Worm (Caenorhabditis elegans) whole organism, late embryonic: ENCODE measurements around the gene C29F9.6.

Experiments used
- C08G9.2 ChIP-seq: sonication (generic microtip); optimal IDR thresholded peaks from 2 replicates; lab custom pipeline; 2016; ENCODE audit warnings: mild to moderate bottlenecking, missing genetic modification characterization, moderate library complexity, missing compliant biosample characterization
- C38D4.7 ChIP-seq: fragments of 200-800 bp; sonication (Bioruptor generic); optimal IDR thresholded peaks from 2 replicates; lab custom pipeline; 2018; ENCODE audit warnings: mild to moderate bottlenecking, missing genetic modification characterization, moderate library complexity, missing compliant biosample characterization
- F13H6.1 ChIP-seq: sonication (generic microtip); optimal IDR thresholded peaks from 2 replicates; lab custom pipeline; 2016; ENCODE audit warnings: missing genetic modification characterization, missing compliant biosample characterization
- T23F11.4 ChIP-seq: fragments of 200-800 bp; sonication (Bioruptor generic); optimal IDR thresholded peaks from 2 replicates; lab custom pipeline; 2018; ENCODE audit warnings: mild to moderate bottlenecking, missing genetic modification characterization, missing compliant biosample characterization
- Y22D7AL.16 ChIP-seq: sonication (generic microtip); optimal IDR thresholded peaks from 2 replicates; lab custom pipeline; 2016; ENCODE audit warnings: missing genetic modification characterization, missing compliant biosample characterization
- ahr-1 ChIP-seq: sonication (generic microtip); optimal IDR thresholded peaks from 2 replicates; lab custom pipeline; 2016; ENCODE audit warnings: missing genetic modification characterization, missing compliant biosample characterization
- ama-1 ChIP-seq: fragments of 150-350 bp; optimal IDR thresholded peaks from 2 replicates; lab custom pipeline; 2014
- ceh-14 ChIP-seq: sonication (generic microtip); optimal IDR thresholded peaks from 2 replicates; lab custom pipeline; 2016; ENCODE audit warnings: missing genotype, missing genetic modification characterization, missing compliant biosample characterization
- ceh-18 ChIP-seq: sonication (generic microtip); optimal IDR thresholded peaks from 2 replicates; lab custom pipeline; 2016; ENCODE audit warnings: missing genetic modification characterization, missing compliant biosample characterization
- ceh-24 ChIP-seq: sonication (generic microtip); optimal IDR thresholded peaks from 2 replicates; lab custom pipeline; 2016; ENCODE audit warnings: mild to moderate bottlenecking, missing genetic modification characterization, missing compliant biosample characterization
- ceh-30 ChIP-seq: fragments of 150-350 bp; optimal IDR thresholded peaks from 2 replicates; lab custom pipeline; 2014; ENCODE audit warnings: missing biosample characterization, missing genetic modification characterization
- ceh-31 ChIP-seq: sonication (generic microtip); optimal IDR thresholded peaks from 2 replicates; lab custom pipeline; 2016; ENCODE audit warnings: missing genetic modification characterization, missing compliant biosample characterization
- ceh-48 ChIP-seq: sonication (generic microtip); optimal IDR thresholded peaks from 2 replicates; lab custom pipeline; 2016; ENCODE audit warnings: missing genetic modification characterization, inconsistent platforms, missing compliant biosample characterization
- ceh-6 ChIP-seq: fragments of 200-800 bp; sonication (Bioruptor generic); optimal IDR thresholded peaks from 2 replicates; lab custom pipeline; 2018; ENCODE audit warnings: mild to moderate bottlenecking, missing genetic modification characterization, missing compliant biosample characterization
- ceh-9 ChIP-seq: sonication (generic microtip); optimal IDR thresholded peaks from 2 replicates; lab custom pipeline; 2016; ENCODE audit warnings: mild to moderate bottlenecking, missing genetic modification characterization, inconsistent platforms, missing compliant biosample characterization
- che-1 ChIP-seq: sonication (generic microtip); optimal IDR thresholded peaks from 2 replicates; lab custom pipeline; 2016; ENCODE audit warnings: mild to moderate bottlenecking, missing genetic modification characterization, missing compliant biosample characterization
- dmd-4 ChIP-seq: sonication (generic microtip); optimal IDR thresholded peaks from 2 replicates; lab custom pipeline; 2016; ENCODE audit warnings: borderline replicate concordance, missing genetic modification characterization, missing compliant biosample characterization
- dve-1 ChIP-seq: sonication (generic microtip); optimal IDR thresholded peaks from 2 replicates; lab custom pipeline; 2017; ENCODE audit warnings: antibody characterized with exemption, mild to moderate bottlenecking, missing genetic modification characterization, missing compliant biosample characterization
- elt-4 ChIP-seq: sonication (generic microtip); optimal IDR thresholded peaks from 2 replicates; lab custom pipeline; 2016; ENCODE audit warnings: missing genetic modification characterization, missing compliant biosample characterization
- fkh-10 ChIP-seq: fragments of 150-350 bp; optimal IDR thresholded peaks from 2 replicates; lab custom pipeline; 2014; ENCODE audit warnings: missing biosample characterization, missing genetic modification reagents, missing genetic modification characterization
- fkh-6 ChIP-seq: sonication (generic microtip); optimal IDR thresholded peaks from 2 replicates; lab custom pipeline; 2016; ENCODE audit warnings: missing genetic modification characterization, missing compliant biosample characterization
- gmeb-2 ChIP-seq: sonication (generic microtip); optimal IDR thresholded peaks from 2 replicates; lab custom pipeline; 2016; ENCODE audit warnings: missing genetic modification characterization, inconsistent platforms, missing compliant biosample characterization
- hlh-13 ChIP-seq: fragments of 200-800 bp; sonication (Bioruptor generic); optimal IDR thresholded peaks from 2 replicates; lab custom pipeline; 2018; ENCODE audit warnings: mild to moderate bottlenecking, missing genetic modification characterization, missing compliant biosample characterization
- hlh-30 ChIP-seq: sonication (generic microtip); optimal IDR thresholded peaks from 2 replicates; lab custom pipeline; 2017; ENCODE audit warnings: antibody characterized with exemption, missing genetic modification characterization, missing compliant biosample characterization; ENCODE audit not compliant: insufficient read depth
- hlh-8 ChIP-seq: sonication (generic microtip); optimal IDR thresholded peaks from 2 replicates; lab custom pipeline; 2016; ENCODE audit warnings: missing genotype, missing genetic modification characterization, missing compliant biosample characterization
- lim-6 ChIP-seq: sonication (generic microtip); optimal IDR thresholded peaks from 2 replicates; lab custom pipeline; 2016; ENCODE audit warnings: missing genetic modification characterization, missing compliant biosample characterization
- lin-11 ChIP-seq: fragments of 200-800 bp; sonication (Bioruptor generic); optimal IDR thresholded peaks from 2 replicates; lab custom pipeline; 2018; ENCODE audit warnings: mild to moderate bottlenecking, missing genetic modification characterization, missing compliant biosample characterization
- mec-3 ChIP-seq: sonication (generic microtip); optimal IDR thresholded peaks from 2 replicates; lab custom pipeline; 2016; ENCODE audit warnings: borderline replicate concordance, missing genetic modification characterization, missing compliant biosample characterization
- nfya-1 ChIP-seq: sonication (generic microtip); optimal IDR thresholded peaks from 2 replicates; lab custom pipeline; 2017; ENCODE audit warnings: missing genetic modification characterization, mild to moderate bottlenecking, missing compliant biosample characterization, antibody characterized with exemption, moderate library complexity
- nhr-232 ChIP-seq: sonication (generic microtip); optimal IDR thresholded peaks from 2 replicates; lab custom pipeline; 2016; ENCODE audit warnings: missing genetic modification characterization, missing compliant biosample characterization
- odd-2 ChIP-seq: sonication (generic microtip); optimal IDR thresholded peaks from 2 replicates; lab custom pipeline; 2017; ENCODE audit warnings: antibody characterized with exemption, mild to moderate bottlenecking, missing genetic modification characterization, missing compliant biosample characterization
- pag-3 ChIP-seq: sonication (generic microtip); optimal IDR thresholded peaks from 2 replicates; lab custom pipeline; 2016; ENCODE audit warnings: missing compliant biosample characterization, missing genetic modification characterization, borderline replicate concordance
- pax-1 ChIP-seq: fragments of 150-350 bp; optimal IDR thresholded peaks from 2 replicates; lab custom pipeline; 2014; ENCODE audit warnings: missing biosample characterization, missing genetic modification characterization
- pha-2 ChIP-seq: sonication (generic microtip); optimal IDR thresholded peaks from 2 replicates; lab custom pipeline; 2017; ENCODE audit warnings: mild to moderate bottlenecking, missing genetic modification characterization, missing compliant biosample characterization
- pha-4 ChIP-seq: fragments of 150-350 bp; optimal IDR thresholded peaks from 2 replicates; lab custom pipeline; 2018; ENCODE audit warnings: missing biosample characterization, missing genetic modification reagents, missing genetic modification characterization
- pqm-1 ChIP-seq: sonication (generic microtip); optimal IDR thresholded peaks from 2 replicates; lab custom pipeline; 2016; ENCODE audit warnings: missing genetic modification characterization, missing compliant biosample characterization
- pros-1 ChIP-seq: fragments of 150-350 bp; optimal IDR thresholded peaks from 2 replicates; lab custom pipeline; 2014; ENCODE audit warnings: missing biosample characterization, missing genetic modification reagents, missing genetic modification characterization
- ref-2 ChIP-seq: sonication (generic microtip); optimal IDR thresholded peaks from 2 replicates; lab custom pipeline; 2016; ENCODE audit warnings: missing genetic modification characterization, missing compliant biosample characterization
- rnt-1 ChIP-seq: sonication (generic microtip); optimal IDR thresholded peaks from 2 replicates; lab custom pipeline; 2016; ENCODE audit warnings: missing genetic modification characterization, missing compliant biosample characterization
- sdc-2 ChIP-seq: sonication (generic microtip); optimal IDR thresholded peaks from 2 replicates; lab custom pipeline; 2016; ENCODE audit warnings: missing genotype, missing genetic modification characterization, missing compliant biosample characterization
- tbx-2 ChIP-seq: sonication (generic microtip); optimal IDR thresholded peaks from 2 replicates; lab custom pipeline; 2016; ENCODE audit warnings: missing genetic modification characterization, missing compliant biosample characterization
- ttx-3 ChIP-seq: sonication (generic microtip); optimal IDR thresholded peaks from 2 replicates; lab custom pipeline; 2016; ENCODE audit warnings: missing genetic modification reagents, missing genetic modification characterization, missing compliant biosample characterization
- unc-42 ChIP-seq: sonication (generic microtip); optimal IDR thresholded peaks from 2 replicates; lab custom pipeline; 2016; ENCODE audit warnings: missing genotype, missing genetic modification characterization, missing compliant biosample characterization
- unc-55 ChIP-seq: sonication (generic microtip); optimal IDR thresholded peaks from 2 replicates; lab custom pipeline; 2017; ENCODE audit warnings: missing biosample characterization, missing genetic modification reagents, missing genetic modification characterization
- unc-86 ChIP-seq: sonication (generic microtip); optimal IDR thresholded peaks from 2 replicates; lab custom pipeline; 2016; ENCODE audit warnings: missing genetic modification characterization, missing compliant biosample characterization
- zip-5 ChIP-seq: sonication (generic microtip); optimal IDR thresholded peaks from 2 replicates; lab custom pipeline; 2016; ENCODE audit warnings: missing genetic modification characterization, missing compliant biosample characterization
- ztf-16 ChIP-seq: sonication (generic microtip); optimal IDR thresholded peaks from 2 replicates; lab custom pipeline; 2017; ENCODE audit warnings: missing genetic modification characterization, missing compliant biosample characterization

The C29F9.6 gene

ce11 chrIII:72078-72477, 42.6 kb upstream of the C29F9.6 start:
- TF ChIP-seq unc-86 (no peak), nhr-232 (no peak), C08G9.2 (tag; lab: Kevin White, UChicago) (no peak), ceh-30 (tag; lab: Kevin White, UChicago) (no peak), zip-5 (no peak), gmeb-2 (tag; lab: Kevin White, UChicago) (no peak), tbx-2 (tag; lab: Kevin White, UChicago) (no peak), fkh-10 (GFP tag; lab: Kevin White, UChicago) (no peak), ztf-16 (tag; lab: Kevin White, UChicago) (no peak), mec-3 (tag; lab: Kevin White, UChicago) (no peak), fkh-6 (tag; lab: Kevin White, UChicago) (no peak), ahr-1 (no peak)

- TF ChIP-seq nfya-1 (tag; lab: Kevin White, UChicago) (peak; percentile 97), sdc-2 (no peak)
- TF ChIP-seq, all 69 proteins: peak for 1
Measured at ce11 chrIII:84372-84771, 30.3 kb upstream of the C29F9.6 start.

ce11 chrIII:86316-86715, 28.4 kb upstream of the C29F9.6 start, which contains the start of gene attf-3:
Gene attf-3, minus strand, starts transcription at chrIII:86384.
- TF ChIP-seq pag-3 (tag; lab: Kevin White, UChicago) (no peak), hlh-13 (GFP tag; lab: Kevin White, UChicago) (no peak), odd-2 (tag; lab: Kevin White, UChicago) (no peak), rnt-1 (no peak), dve-1 (tag; lab: Kevin White, UChicago) (peak; percentile 38), ceh-48 (tag; lab: Kevin White, UChicago) (no peak), ceh-31 (tag; lab: Kevin White, UChicago) (peak; percentile 4), ceh-30 (tag; lab: Kevin White, UChicago) (no peak), lim-6 (tag; lab: Kevin White, UChicago) (no peak), pqm-1 (no peak), ref-2 (no peak), che-1 (tag; lab: Kevin White, UChicago) (no peak), dmd-4 (tag; lab: Kevin White, UChicago) (no peak), ahr-1 (no peak), T23F11.4 (GFP tag; lab: Kevin White, UChicago) (no peak), pha-4 (no peak), pros-1 (tag; lab: Kevin White, UChicago) (no peak), ceh-14 (tag; lab: Kevin White, UChicago) (no peak), Y22D7AL.16 (no peak), hlh-8 (tag; lab: Kevin White, UChicago) (no peak), ceh-9 (tag; lab: Kevin White, UChicago) (no peak), elt-4 (tag; lab: Kevin White, UChicago) (no peak), F13H6.1 (no peak), ceh-18 (no peak), ceh-6 (GFP tag; lab: Kevin White, UChicago) (no peak), ztf-16 (tag; lab: Kevin White, UChicago) (no peak), ceh-24 (tag; lab: Kevin White, UChicago) (no peak), ama-1 (no peak), pax-1 (tag; lab: Kevin White, UChicago) (peak; percentile 43), hlh-30 (tag; lab: Kevin White, UChicago) (peak; percentile 73), fkh-6 (tag; lab: Kevin White, UChicago) (no peak), unc-42 (peak; percentile 59), ttx-3 (tag; lab: Kevin White, UChicago) (no peak), nfya-1 (tag; lab: Kevin White, UChicago) (peak; percentile 47), pha-2 (tag; lab: Kevin White, UChicago) (no peak), C38D4.7 (GFP tag; lab: Kevin White, UChicago) (no peak), gmeb-2 (tag; lab: Kevin White, UChicago) (no peak), lin-11 (tag; lab: Kevin White, UChicago) (no peak), unc-55 (GFP tag; lab: Kevin White, UChicago) (peak; percentile 45)
